Worm (Caenorhabditis elegans): ENCODE results near the gene F21D5.7.
"Not testable (repeated sequence)": the region's sequence is repeated elsewhere in the genome, so short reads cannot be mapped to it uniquely, and the experiment has no call there.

The F21D5.7 gene

ce11 chrIV:8718153-8718552 is 25.4 kb downstream of the F21D5.7 start, which contains the start of gene H23L24.1:
H23L24.1 (plus strand) TSS chrIV:8718453.
- no peak for TF ChIP-seq egl-18 (GFP tag; IDR thresholded peaks at IDR 0.05)
- TF ChIP-seq nhr-120 (GFP tag; IDR thresholded peaks at IDR 0.05), result no peak
- no peak for TF ChIP-seq Y67H2A.10 (GFP tag; conservative IDR thresholded peaks at IDR 0.05)
- TF ChIP-seq F57A8.1 (GFP tag; optimal IDR thresholded peaks at IDR 0.05), result no peak
- no peak for TF ChIP-seq lin-40 (tag; optimal IDR thresholded peaks at IDR 0.05)
- no peak for TF ChIP-seq mes-4 (tag; optimal IDR thresholded peaks at IDR 0.05)

ce11 chrIV:8715032-8715431 is 28.5 kb downstream of the F21D5.7 start, which contains the start of the genes parg-2 and ipla-5:
parg-2 (minus strand) TSS chrIV:8715132.
ipla-5 (plus strand) TSS chrIV:8715247.
- not testable (repeated sequence) for TF ChIP-seq nhr-80 (tag; optimal IDR thresholded peaks at IDR 0.05); hrde-1 (tag; optimal IDR thresholded peaks at IDR 0.05; ENCODE audit: borderline replicate concordance); snpc-1.3 (tag; optimal IDR thresholded peaks at IDR 0.05; ENCODE audit: insufficient read depth)

- TF ChIP-seq ztf-26 (tag; optimal IDR thresholded peaks at IDR 0.05), result no peak
- TF ChIP-seq dox-1 (GFP tag; IDR thresholded peaks at IDR 0.05), result no peak
- no peak for TF ChIP-seq rec-8 (tag; optimal IDR thresholded peaks at IDR 0.05)
- TF ChIP-seq nfya-1 (tag; optimal IDR thresholded peaks at IDR 0.05; ENCODE audit: borderline replicate concordance, insufficient read depth), result no peak
- TF ChIP-seq bed-2 (GFP tag; IDR thresholded peaks at IDR 0.05), result no peak
- no peak for TF ChIP-seq lir-1 (GFP tag; conservative IDR thresholded peaks at IDR 0.05)
- no peak for TF ChIP-seq madf-6 (GFP tag; IDR thresholded peaks at IDR 0.05)
- TF ChIP-seq efl-1 (GFP tag; optimal IDR thresholded peaks at IDR 0.05), result no peak
- TF ChIP-seq nhr-120 (GFP tag; IDR thresholded peaks at IDR 0.05), result no peak
- TF ChIP-seq mxl-1 (tag; optimal IDR thresholded peaks at IDR 0.05), result no peak
- no peak for TF ChIP-seq Y53F4B.3 (GFP tag; IDR thresholded peaks at IDR 0.05)
- no peak for TF ChIP-seq F55B11.4 (tag; optimal IDR thresholded peaks at IDR 0.05; ENCODE audit: borderline replicate concordance, insufficient read depth)
- TF ChIP-seq madf-8 (GFP tag; conservative IDR thresholded peaks at IDR 0.05), result no peak
Measured at ce11 chrIV:8708046-8708445, 35.5 kb downstream of the F21D5.7 start.

- no peak for TF ChIP-seq atf-7 (tag; optimal IDR thresholded peaks at IDR 0.05)
- TF ChIP-seq ztf-18 (tag; optimal IDR thresholded peaks at IDR 0.05), result no peak
- TF ChIP-seq F33H1.4 (GFP tag; IDR thresholded peaks at IDR 0.05), result no peak
- TF ChIP-seq F57C9.4 (tag; optimal IDR thresholded peaks at IDR 0.05), result no peak
- TF ChIP-seq lag-1 (GFP tag; IDR thresholded peaks at IDR 0.05), result no peak
- no peak for TF ChIP-seq nhr-90 (tag; optimal IDR thresholded peaks at IDR 0.05)
- no peak for TF ChIP-seq madf-8 (GFP tag; conservative IDR thresholded peaks at IDR 0.05)
- no peak for TF ChIP-seq sdz-38 (tag; optimal IDR thresholded peaks at IDR 0.05)
- no peak for TF ChIP-seq tbx-9 (tag; optimal IDR thresholded peaks at IDR 0.05; ENCODE audit: borderline replicate concordance)
- TF ChIP-seq madf-3 (GFP tag; IDR thresholded peaks at IDR 0.05), result no peak
- no peak for TF ChIP-seq K12H6.12 (tag; optimal IDR thresholded peaks at IDR 0.05)
- TF ChIP-seq rpc-1 (optimal IDR thresholded peaks at IDR 0.05), result no peak
- TF ChIP-seq rpc-1 (tag; optimal IDR thresholded peaks at IDR 0.05), result no peak
- TF ChIP-seq ztf-26 (tag; optimal IDR thresholded peaks at IDR 0.05), result no peak
- no peak for TF ChIP-seq ceh-40 (GFP tag; IDR thresholded peaks at IDR 0.05)
- TF ChIP-seq B0336.3 (GFP tag; IDR thresholded peaks at IDR 0.05), result no peak
- TF ChIP-seq ceh-58 (GFP tag; IDR thresholded peaks at IDR 0.05), result no peak
Measured at ce11 chrIV:8705504-8705903, 38.0 kb downstream of the F21D5.7 start, which contains the start of gene H23L24.4. H23L24.4 (minus strand) TSS chrIV:8705604.
